Worm (Caenorhabditis elegans): ENCODE data around the gene CD4.8.

CD4.8 gene

ce11 chrV:5581312-5581711, 19.9 kb downstream of the CD4.8 start, which contains the start of gene klc-2:
Gene klc-2 (minus strand): TSS chrV:5581412.
- no peak for TF ChIP-seq nhr-19 (GFP tag; conservative IDR thresholded peaks at IDR 0.05)
- TF ChIP-seq aha-1 (tag; optimal IDR thresholded peaks at IDR 0.05) = no peak
- no peak for TF ChIP-seq efl-3 (GFP tag; optimal IDR thresholded peaks at IDR 0.05)
- TF ChIP-seq C16A3.4 (tag; optimal IDR thresholded peaks at IDR 0.05) = no peak
- TF ChIP-seq aly-2 (tag; optimal IDR thresholded peaks at IDR 0.05) = no peak
- no peak for TF ChIP-seq F16B12.6 (tag; optimal IDR thresholded peaks at IDR 0.05)
- no peak for TF ChIP-seq unc-130 (tag; optimal IDR thresholded peaks at IDR 0.05)
- TF ChIP-seq nhr-84 (tag; optimal IDR thresholded peaks at IDR 0.05) = no peak
- TF ChIP-seq isw-1 (GFP tag; IDR thresholded peaks at IDR 0.05) = no peak
- TF ChIP-seq hlh-4 (tag; optimal IDR thresholded peaks at IDR 0.05) = no peak
- TF ChIP-seq ceh-90 (tag; optimal IDR thresholded peaks at IDR 0.05) = no peak
- no peak for TF ChIP-seq zip-4 (GFP tag; optimal IDR thresholded peaks at IDR 0.05)

ce11 chrV:5580517-5580916, 20.6 kb downstream of the CD4.8 start:
- peak; percentile 52 for TF ChIP-seq tbx-2 (tag; optimal IDR thresholded peaks at IDR 0.05)
- no peak for TF ChIP-seq ceh-63 (GFP tag; optimal IDR thresholded peaks at IDR 0.05)
- TF ChIP-seq nhr-20 (tag; optimal IDR thresholded peaks at IDR 0.05) = peak; percentile 32
- no peak for TF ChIP-seq lir-3 (tag; optimal IDR thresholded peaks at IDR 0.05; ENCODE audit: poor library complexity)
- TF ChIP-seq unc-86 (tag; optimal IDR thresholded peaks at IDR 0.05) = peak; percentile 27
- no peak for TF ChIP-seq irx-1 (tag; optimal IDR thresholded peaks at IDR 0.05)
- TF ChIP-seq snpc-4 (tag; optimal IDR thresholded peaks at IDR 0.05) = peak; percentile 50
- TF ChIP-seq hlh-17 (GFP tag; optimal IDR thresholded peaks at IDR 0.05; ENCODE audit: borderline replicate concordance) = no peak
- no peak for TF ChIP-seq mab-9 (GFP tag; IDR thresholded peaks at IDR 0.05)
- no peak for TF ChIP-seq egl-13 (tag; optimal IDR thresholded peaks at IDR 0.05)
- TF ChIP-seq fkh-8 (tag; optimal IDR thresholded peaks at IDR 0.05) = peak; percentile 61
- TF ChIP-seq lin-39 (tag; optimal IDR thresholded peaks at IDR 0.05) = no peak
- TF ChIP-seq ceh-88 (GFP tag; IDR thresholded peaks at IDR 0.05) = no peak
- no peak for TF ChIP-seq pax-3 (tag; optimal IDR thresholded peaks at IDR 0.05)
- TF ChIP-seq nhr-47 (tag; optimal IDR thresholded peaks at IDR 0.05) = peak; percentile 46
- TF ChIP-seq egl-27 (tag; optimal IDR thresholded peaks at IDR 0.05) = no peak
- peak; percentile 17 for TF ChIP-seq jun-1 (tag; optimal IDR thresholded peaks at IDR 0.05)
- TF ChIP-seq alr-1 (tag; optimal IDR thresholded peaks at IDR 0.05; ENCODE audit: borderline replicate concordance) = no peak
- TF ChIP-seq F16B12.6 (tag; optimal IDR thresholded peaks at IDR 0.05) = peak; percentile 59
- no peak for TF ChIP-seq unc-30 (tag; optimal IDR thresholded peaks at IDR 0.05)
- TF ChIP-seq elt-2 (tag; optimal IDR thresholded peaks at IDR 0.05) = no peak
- TF ChIP-seq ces-1 (GFP tag; optimal IDR thresholded peaks at IDR 0.05) = no peak
- TF ChIP-seq efl-3 (GFP tag; optimal IDR thresholded peaks at IDR 0.05) = no peak
- TF ChIP-seq nhr-28 (tag; optimal IDR thresholded peaks at IDR 0.05) = no peak
- no peak for TF ChIP-seq pqm-1 (tag; optimal IDR thresholded peaks at IDR 0.05)
- no peak for TF ChIP-seq fkh-4 (tag; optimal IDR thresholded peaks at IDR 0.05; ENCODE audit: borderline replicate concordance)
- TF ChIP-seq ceh-82 (tag; optimal IDR thresholded peaks at IDR 0.05) = peak; percentile 36 to 78 (median 67)
- TF ChIP-seq nhr-90 (tag; optimal IDR thresholded peaks at IDR 0.05; ENCODE audit: poor library complexity) = no peak
- no peak for TF ChIP-seq elt-3 (tag; optimal IDR thresholded peaks at IDR 0.05)
- no peak for TF ChIP-seq nhr-84 (tag; optimal IDR thresholded peaks at IDR 0.05)
- TF ChIP-seq mdl-1 (tag; optimal IDR thresholded peaks at IDR 0.05) = peak in 1 of 2 experiments; percentile 34
- no peak for TF ChIP-seq ztf-11 (tag; optimal IDR thresholded peaks at IDR 0.05)
- TF ChIP-seq aly-2 (tag; optimal IDR thresholded peaks at IDR 0.05) = no peak
- TF ChIP-seq nhr-237 (tag; optimal IDR thresholded peaks at IDR 0.05) = peak; percentile 12
- peak; percentile 15 for TF ChIP-seq zip-4 (GFP tag; optimal IDR thresholded peaks at IDR 0.05)
- TF ChIP-seq swsn-7 (tag; optimal IDR thresholded peaks at IDR 0.05) = peak; percentile 59
- TF ChIP-seq hlh-4 (tag; optimal IDR thresholded peaks at IDR 0.05) = no peak
- peak; percentile 67 to 90 for TF ChIP-seq lsy-2 (tag; optimal IDR thresholded peaks at IDR 0.05)
- TF ChIP-seq skn-1 (tag; optimal IDR thresholded peaks at IDR 0.05) = peak; percentile 50
- TF ChIP-seq isw-1 (GFP tag; IDR thresholded peaks at IDR 0.05) = peak; percentile 33
- TF ChIP-seq ama-1 (optimal IDR thresholded peaks at IDR 0.05) = peak; percentile 10
- no peak for TF ChIP-seq sup-37 (GFP tag; optimal IDR thresholded peaks at IDR 0.05)
- TF ChIP-seq fkh-10 (GFP tag; optimal IDR thresholded peaks at IDR 0.05) = no peak
- peak; percentile 76 for TF ChIP-seq nhr-71 (tag; optimal IDR thresholded peaks at IDR 0.05)
- no peak for TF ChIP-seq grh-1 (GFP tag; IDR thresholded peaks at IDR 0.05)

Measured in whole organism, L1 larva.